Fruit fly (Drosophila melanogaster) whole organism, embryonic: ENCODE data around the gene Ntf-2.

Experiments used
- CG10274 ChIP-seq: fragments of 200-800 bp; sonication (Bioruptor generic); optimal IDR thresholded peaks from 3 replicates; lab custom pipeline; 2017; ENCODE audit warnings: missing biosample characterization, mild to moderate bottlenecking, missing genetic modification characterization
- CG10321 ChIP-seq: fragments of 200-800 bp; sonication (Bioruptor generic); IDR thresholded peaks from 2 replicates; pipeline ENCODE4 v1.3.6; 2022; ENCODE audit warnings: missing biosample characterization, missing genetic modification characterization
- CG10431 ChIP-seq: fragments of 200-800 bp; sonication (Bioruptor generic); optimal IDR thresholded peaks from 3 replicates; lab custom pipeline; 2018; ENCODE audit warnings: missing biosample characterization, mild to moderate bottlenecking, missing genetic modification characterization
- CG10543 ChIP-seq: fragments of 200-800 bp; sonication (Bioruptor generic); optimal IDR thresholded peaks from 3 replicates; lab custom pipeline; 2017; ENCODE audit warnings: missing biosample characterization, mild to moderate bottlenecking, missing genetic modification characterization, moderate library complexity
- CG11085 ChIP-seq: fragments of 200-800 bp; sonication (Bioruptor generic); IDR thresholded peaks from 2 replicates; pipeline ENCODE4 v1.3.6; 2022; ENCODE audit warnings: missing biosample characterization, missing genetic modification characterization
- CG11398 ChIP-seq: fragments of 200-800 bp; sonication (Bioruptor generic); optimal IDR thresholded peaks from 2 replicates; lab custom pipeline; 2016; ENCODE audit warnings: missing biosample characterization, missing genetic modification characterization
- CG11560 ChIP-seq: fragments of 200-800 bp; sonication (Bioruptor generic); IDR thresholded peaks from 3 replicates; pipeline ENCODE4 v1.3.6; 2022; ENCODE audit warnings: missing biosample characterization, missing genetic modification characterization
- CG12219 ChIP-seq: fragments of 200-800 bp; sonication (Bioruptor generic); optimal IDR thresholded peaks from 3 replicates; lab custom pipeline; 2018; ENCODE audit warnings: missing biosample characterization, mild to moderate bottlenecking, missing genetic modification characterization
- CG12236 ChIP-seq: fragments of 200-800 bp; sonication (Bioruptor generic); optimal IDR thresholded peaks from 2 replicates; lab custom pipeline; 2016; ENCODE audit warnings: missing biosample characterization, missing genetic modification characterization
- CG13123 ChIP-seq: fragments of 200-800 bp; sonication (Bioruptor generic); optimal IDR thresholded peaks from 2 replicates; lab custom pipeline; 2016; ENCODE audit warnings: missing biosample characterization, missing genetic modification characterization
- CG15269 ChIP-seq: fragments of 200-800 bp; sonication (Bioruptor generic); optimal IDR thresholded peaks from 2 replicates; lab custom pipeline; 2018; ENCODE audit warnings: missing biosample characterization, mild to moderate bottlenecking, missing genetic modification characterization, moderate library complexity
- CG17802 ChIP-seq: fragments of 200-800 bp; sonication (Bioruptor generic); optimal IDR thresholded peaks from 2 replicates; lab custom pipeline; 2018; ENCODE audit warnings: missing biosample characterization, mild to moderate bottlenecking, missing genetic modification characterization, moderate library complexity
- CG18011 ChIP-seq: fragments of 200-800 bp; sonication (Bioruptor generic); optimal IDR thresholded peaks from 2 replicates; lab custom pipeline; 2017; ENCODE audit warnings: missing biosample characterization, missing genetic modification characterization, mild to moderate bottlenecking, moderate library complexity, missing genotype
- CG2120 ChIP-seq: fragments of 200-800 bp; sonication (Bioruptor generic); optimal IDR thresholded peaks from 3 replicates; lab custom pipeline; 2016; ENCODE audit warnings: missing biosample characterization, missing genetic modification characterization
- CG4360 ChIP-seq: fragments of 200-800 bp; sonication (Bioruptor generic); IDR thresholded peaks from 2 replicates; pipeline ENCODE4 v1.3.6; 2022; ENCODE audit warnings: missing biosample characterization, missing genetic modification characterization
- CG8388 ChIP-seq: fragments of 200-800 bp; sonication (Bioruptor generic); optimal IDR thresholded peaks from 2 replicates; lab custom pipeline; 2019; ENCODE audit warnings: missing biosample characterization, mild to moderate bottlenecking, missing genetic modification characterization, moderate library complexity
- CG9727 ChIP-seq: fragments of 200-800 bp; sonication (Bioruptor generic); optimal IDR thresholded peaks from 3 replicates; lab custom pipeline; 2017; ENCODE audit warnings: missing biosample characterization, mild to moderate bottlenecking, missing genetic modification characterization
- Chrac-16 ChIP-seq: fragments of 200-800 bp; sonication (Bioruptor generic); optimal IDR thresholded peaks from 3 replicates; lab custom pipeline; 2016; ENCODE audit warnings: missing biosample characterization, missing genetic modification characterization
- Dad ChIP-seq: fragments of 200-800 bp; sonication (Bioruptor generic); optimal IDR thresholded peaks from 3 replicates; lab custom pipeline; 2016; ENCODE audit warnings: missing biosample characterization, missing genetic modification characterization
- Drgx ChIP-seq: fragments of 200-800 bp; sonication (Bioruptor generic); IDR thresholded peaks from 2 replicates; pipeline ENCODE4 v1.3.6; 2022; ENCODE audit warnings: missing biosample characterization, missing genetic modification characterization
- Eip74EF ChIP-seq, 2 experiments: fragments of 200-800 bp in 1 of 2; fragments of >200 bp in 1 of 2; sonication (Bioruptor generic) in 1 of 2; optimal IDR thresholded peaks; 2 replicates each; lab custom pipeline; 2017 to 2019; ENCODE audit warnings: missing biosample characterization in 2 of 2, missing genetic modification characterization in 2 of 2, mild to moderate bottlenecking in 1 of 2, moderate library complexity in 1 of 2
- Ets65A ChIP-seq: fragments of 200-800 bp; sonication (Bioruptor generic); peaks from one replicate; lab custom pipeline; 2016; ENCODE audit warnings: missing biosample characterization, missing genetic modification characterization
- GATAe ChIP-seq: fragments of 200-800 bp; sonication (Bioruptor generic); conservative IDR thresholded peaks from 2 replicates; pipeline ENCODE4 v1.3.6; 2022; ENCODE audit warnings: missing biosample characterization, missing genetic modification characterization
- Hand ChIP-seq: fragments of 200-800 bp; sonication (Bioruptor generic); optimal IDR thresholded peaks from 2 replicates; lab custom pipeline; 2017; ENCODE audit warnings: mild to moderate bottlenecking, missing biosample characterization, missing genetic modification reagents, missing genetic modification characterization
- NK7.1 ChIP-seq: fragments of 200-800 bp; sonication (Bioruptor generic); optimal IDR thresholded peaks from 3 replicates; lab custom pipeline; 2016; ENCODE audit warnings: missing biosample characterization, missing genetic modification characterization
- Stat92E ChIP-seq, 3 experiments: fragments of >200 bp in 2 of 3; fragments of 200-800 bp in 1 of 3; sonication (Bioruptor generic) in 1 of 3; optimal IDR thresholded peaks; 2 replicates each; lab custom pipeline; 2017 to 2019; ENCODE audit warnings: missing biosample characterization in 3 of 3, missing genetic modification characterization in 3 of 3, mild to moderate bottlenecking in 1 of 3, moderate library complexity in 1 of 3
- Vsx1 ChIP-seq: fragments of 200-800 bp; sonication (Bioruptor generic); optimal IDR thresholded peaks from 2 replicates; lab custom pipeline; 2017; ENCODE audit warnings: missing biosample characterization, mild to moderate bottlenecking, missing genetic modification characterization, missing genetic modification reagents
- ab ChIP-seq: fragments of 200-800 bp; sonication (Bioruptor generic); optimal IDR thresholded peaks from 2 replicates; lab custom pipeline; 2016; ENCODE audit warnings: missing biosample characterization, missing genetic modification characterization
- ase ChIP-seq: fragments of 200-800 bp; sonication (Bioruptor generic); IDR thresholded peaks from 3 replicates; pipeline ENCODE4 v1.3.6; 2022; ENCODE audit warnings: missing biosample characterization, missing genetic modification characterization
- cato ChIP-seq: fragments of 200-800 bp; sonication (Bioruptor generic); optimal IDR thresholded peaks from 2 replicates; lab custom pipeline; 2016; ENCODE audit warnings: missing biosample characterization, missing genetic modification characterization, borderline replicate concordance
- corto ChIP-seq: fragments of 200-800 bp; sonication (Bioruptor generic); optimal IDR thresholded peaks from 2 replicates; lab custom pipeline; 2016; ENCODE audit warnings: missing biosample characterization, mild to moderate bottlenecking, missing genetic modification characterization, moderate library complexity
- crc ChIP-seq: fragments of 200-800 bp; sonication (Bioruptor generic); optimal IDR thresholded peaks from 2 replicates; lab custom pipeline; 2016; ENCODE audit warnings: missing biosample characterization, missing genetic modification characterization
- dimm ChIP-seq: fragments of 200-800 bp; sonication (Bioruptor generic); IDR thresholded peaks from 2 replicates; pipeline ENCODE4 v1.3.6; 2022; ENCODE audit warnings: missing biosample characterization, missing genetic modification characterization
- ems ChIP-seq: fragments of 200-800 bp; sonication (Bioruptor generic); optimal IDR thresholded peaks from 3 replicates; lab custom pipeline; 2016; ENCODE audit warnings: missing biosample characterization, missing genetic modification characterization
- gcm ChIP-seq: fragments of 200-800 bp; sonication (Bioruptor generic); optimal IDR thresholded peaks from 2 replicates; lab custom pipeline; 2019; ENCODE audit warnings: missing biosample characterization, mild to moderate bottlenecking, missing genetic modification characterization, moderate library complexity
- ham ChIP-seq: fragments of 200-800 bp; sonication (Bioruptor generic); IDR thresholded peaks from 2 replicates; pipeline ENCODE4 v1.3.6; 2022; ENCODE audit warnings: missing biosample characterization, missing genetic modification characterization
- hkb ChIP-seq, 2 experiments: fragments of 200-800 bp in 1 of 2; fragments of >200 bp in 1 of 2; sonication (Bioruptor generic) in 1 of 2; IDR thresholded peaks in 1 of 2; optimal IDR thresholded peaks in 1 of 2; 2 replicates each; pipeline versions ENCODE4 v1.3.6 to Lab custom; 2017 to 2022; ENCODE audit warnings: missing biosample characterization in 1 of 2, missing genetic modification characterization in 1 of 2
- klu ChIP-seq: fragments of 200-800 bp; sonication (Bioruptor generic); IDR thresholded peaks from 2 replicates; pipeline ENCODE4 v1.3.6; 2022; ENCODE audit warnings: missing biosample characterization, missing genetic modification characterization
- kni ChIP-seq: fragments of 200-800 bp; sonication (Bioruptor generic); optimal IDR thresholded peaks from 3 replicates; lab custom pipeline; 2017; ENCODE audit warnings: mild to moderate bottlenecking, missing biosample characterization, missing genetic modification reagents, missing genetic modification characterization
- nerfin-2 ChIP-seq: fragments of 200-800 bp; sonication (Bioruptor generic); IDR thresholded peaks from 2 replicates; pipeline ENCODE4 v1.3.6; 2022; ENCODE audit warnings: missing biosample characterization, missing genetic modification characterization; ENCODE audit not compliant: partially characterized antibody
- odd ChIP-seq: fragments of 200-800 bp; sonication (Bioruptor generic); optimal IDR thresholded peaks from 2 replicates; lab custom pipeline; 2017; ENCODE audit warnings: missing biosample characterization, mild to moderate bottlenecking, missing genetic modification characterization
- sim ChIP-seq: fragments of 200-800 bp; sonication (Bioruptor generic); IDR thresholded peaks from 2 replicates; pipeline ENCODE4 v1.3.6; 2022; ENCODE audit warnings: missing biosample characterization, missing genetic modification characterization
- slbo ChIP-seq: fragments of 200-800 bp; sonication (Bioruptor generic); IDR thresholded peaks from 2 replicates; pipeline ENCODE4 v1.3.6; 2022; ENCODE audit warnings: missing biosample characterization, missing genetic modification characterization
- slp2 ChIP-seq: fragments of 200-800 bp; sonication (Bioruptor generic); optimal IDR thresholded peaks from 2 replicates; lab custom pipeline; 2016; ENCODE audit warnings: missing biosample characterization, missing genetic modification characterization
- sna ChIP-seq: fragments of 200-800 bp; sonication (Bioruptor generic); IDR thresholded peaks from 2 replicates; pipeline ENCODE4 v1.3.6; 2022; ENCODE audit warnings: missing biosample characterization, missing genetic modification characterization; ENCODE audit not compliant: partially characterized antibody
- wor ChIP-seq: fragments of 200-800 bp; sonication (Bioruptor generic); IDR thresholded peaks from 2 replicates; pipeline ENCODE4 v1.3.6; 2022; ENCODE audit warnings: missing biosample characterization, missing genetic modification characterization
- zen2 ChIP-seq: fragments of 200-800 bp; sonication (Bioruptor generic); IDR thresholded peaks from 3 replicates; pipeline ENCODE4 v1.3.6; 2022; ENCODE audit warnings: missing biosample characterization, missing genetic modification characterization; ENCODE audit not compliant: partially characterized antibody
- zfh1 ChIP-seq: fragments of 200-800 bp; sonication (Bioruptor generic); IDR thresholded peaks from 3 replicates; pipeline ENCODE4 v1.3.6; 2022; ENCODE audit warnings: missing biosample characterization, missing genetic modification characterization
- zfh2 ChIP-seq: fragments of 200-800 bp; sonication (Bioruptor generic); optimal IDR thresholded peaks from 2 replicates; lab custom pipeline; 2016; ENCODE audit warnings: missing biosample characterization, missing genetic modification characterization

Ntf-2 gene

dm6 chrX:21027929-21028575 lies 7.2 kb upstream of the Ntf-2 start, which contains the start of gene CG1532 (continued):
- TF ChIP-seq CG8388 (GFP tag; lab: Kevin White, UChicago) (no peak), CG18011 (GFP tag; lab: Kevin White, UChicago) (no peak), dimm (GFP tag; lab: Robert Waterston, UW) (no peak), Dad (no peak), GATAe (GFP tag; lab: Robert Waterston, UW) (no peak), ham (GFP tag; lab: Robert Waterston, UW) (no peak), CG10431 (GFP tag; lab: Kevin White, UChicago) (no peak), cato (GFP tag; lab: Kevin White, UChicago) (no peak), crc (GFP tag; lab: Kevin White, UChicago) (no peak), sim (GFP tag; lab: Robert Waterston, UW) (no peak), odd (GFP tag; lab: Kevin White, UChicago) (no peak), Stat92E (GFP tag; optimal IDR thresholded peaks at IDR 0.05; lab: Kevin White, UChicago) (no peak), CG15269 (no peak), CG11085 (no peak), Drgx (GFP tag; lab: Robert Waterston, UW) (no peak), CG10274 (GFP tag; lab: Kevin White, UChicago) (no peak), zfh1 (GFP tag; lab: Robert Waterston, UW) (no peak), corto (GFP tag; lab: Kevin White, UChicago) (no peak), CG12236 (GFP tag; lab: Kevin White, UChicago) (no peak), ab (GFP tag; lab: Kevin White, UChicago) (no peak), CG4360 (GFP tag; lab: Robert Waterston, UW) (no peak), Ets65A (GFP tag; lab: Kevin White, UChicago) (no peak), ase (GFP tag; lab: Robert Waterston, UW) (no peak), gcm (GFP tag; lab: Kevin White, UChicago) (no peak), CG17802 (tag; lab: Kevin White, UChicago) (no peak), CG11560 (tag; lab: Robert Waterston, UW) (no peak), Hand (GFP tag; lab: Kevin White, UChicago) (no peak), CG10543 (GFP tag; lab: Kevin White, UChicago) (peak; percentile 45), ems (GFP tag; lab: Kevin White, UChicago) (no peak), CG12219 (GFP tag; lab: Kevin White, UChicago) (no peak), kni (GFP tag; lab: Kevin White, UChicago) (no peak), sna (GFP tag; lab: Robert Waterston, UW) (no peak), NK7.1 (GFP tag; lab: Kevin White, UChicago) (no peak), Chrac-16 (GFP tag; lab: Kevin White, UChicago) (no peak), wor (GFP tag; lab: Robert Waterston, UW) (no peak), klu (no peak), CG9727 (GFP tag; lab: Kevin White, UChicago) (no peak), slbo (GFP tag; lab: Robert Waterston, UW) (no peak), nerfin-2 (GFP tag; lab: Robert Waterston, UW) (0 out of 2 replicates have a peak, but pooled peaks have one; percentile 13), zfh2 (no peak), hkb (optimal IDR thresholded peaks at IDR 0.05; lab: Kevin White, UChicago) (no peak), hkb (GFP tag; IDR thresholded peaks at IDR 0.05; lab: Robert Waterston, UW) (0 out of 2 replicates have a peak, but pooled peaks have one; percentile 13), CG13123 (GFP tag; lab: Kevin White, UChicago) (no peak), slp2 (GFP tag; lab: Kevin White, UChicago) (no peak), CG11398 (GFP tag; lab: Kevin White, UChicago) (no peak), CG10321 (no peak), zen2 (GFP tag; lab: Robert Waterston, UW) (peak; percentile 10; the same call in 1 of the 3 replicates), Vsx1 (GFP tag; lab: Kevin White, UChicago) (peak; percentile 78), Eip74EF (GFP tag; optimal IDR thresholded peaks at IDR 0.05; lab: Kevin White, UChicago) (no peak), CG2120 (GFP tag; lab: Kevin White, UChicago) (no peak)
